Worm (Caenorhabditis elegans) whole organism, L4 larva: ENCODE data around the gene anmt-3.

Experiments
- F26F4.8 ChIP-seq: fragments of 200-800 bp; sonication (Bioruptor generic); conservative IDR thresholded peaks from 2 replicates; pipeline ENCODE4 v1.3.6; 2022; ENCODE audit warnings: missing genetic modification characterization, missing compliant biosample characterization
- F37D6.2 ChIP-seq: sonication (generic microtip); optimal IDR thresholded peaks from 2 replicates; lab custom pipeline; 2016; ENCODE audit warnings: mild to moderate bottlenecking, missing genetic modification characterization, missing compliant biosample characterization
- F44E2.7 ChIP-seq: fragments of 200-800 bp; sonication (Bioruptor generic); IDR thresholded peaks from 2 replicates; pipeline ENCODE4 v2.1.2; 2022; ENCODE audit warnings: missing genetic modification characterization, missing compliant biosample characterization
- attf-4 ChIP-seq: sonication (generic microtip); optimal IDR thresholded peaks from 3 replicates; lab custom pipeline; 2017; ENCODE audit warnings: missing biosample characterization, missing genetic modification characterization
- ces-1 ChIP-seq: fragments of 150-350 bp; sonication (generic microtip); optimal IDR thresholded peaks from 4 replicates; lab custom pipeline; 2014; ENCODE audit warnings: missing biosample characterization, missing genetic modification reagents, missing genetic modification characterization
- hlh-30 ChIP-seq: sonication (generic microtip); optimal IDR thresholded peaks from 2 replicates; lab custom pipeline; 2017; ENCODE audit warnings: antibody characterized with exemption, mild to moderate bottlenecking, missing genetic modification characterization, missing compliant biosample characterization; ENCODE audit not compliant: insufficient read depth
- hmg-1.1 ChIP-seq: fragments of 200-800 bp; sonication (Bioruptor generic); IDR thresholded peaks from 2 replicates; pipeline ENCODE4 v1.3.6; 2022; ENCODE audit warnings: missing genetic modification reagents, missing genetic modification characterization, missing compliant biosample characterization
- mep-1 ChIP-seq: fragments of 150-350 bp; sonication (generic microtip); optimal IDR thresholded peaks from 3 replicates; lab custom pipeline; 2014; ENCODE audit warnings: missing biosample characterization, missing genetic modification characterization
- nhr-28 ChIP-seq: fragments of 150-350 bp; optimal IDR thresholded peaks from 2 replicates; lab custom pipeline; 2014; ENCODE audit warnings: missing biosample characterization, missing genetic modification characterization
- pha-4 ChIP-seq, 2 experiments: fragments of 150-350 bp in 1 of 2; fragments of 200-800 bp in 1 of 2; sonication (Bioruptor generic) in 1 of 2; IDR thresholded peaks in 1 of 2; optimal IDR thresholded peaks in 1 of 2; 2 replicates each; pipeline versions ENCODE4 v1.3.6 to Lab custom; 2014 to 2022; ENCODE audit warnings: missing genetic modification characterization in 2 of 2, missing genetic modification reagents in 2 of 2, missing biosample characterization in 1 of 2, missing compliant biosample characterization in 1 of 2
- snpc-4 ChIP-seq: fragments of 150-350 bp; optimal IDR thresholded peaks from 2 replicates; lab custom pipeline; 2014; ENCODE audit warnings: missing biosample characterization, missing genetic modification characterization
- zag-1 ChIP-seq: fragments of 150-350 bp; optimal IDR thresholded peaks from 2 replicates; lab custom pipeline; 2014; ENCODE audit warnings: missing biosample characterization, missing genetic modification characterization
- zfp-2 ChIP-seq: sonication (generic microtip); optimal IDR thresholded peaks from 2 replicates; lab custom pipeline; 2016; ENCODE audit warnings: mild to moderate bottlenecking, missing genetic modification characterization, missing compliant biosample characterization
- ztf-11 ChIP-seq: fragments of 150-350 bp; optimal IDR thresholded peaks from 2 replicates; lab custom pipeline; 2014; ENCODE audit warnings: missing biosample characterization, missing genetic modification characterization

- no peak for TF ChIP-seq ztf-11 (tag; lab: Kevin White, UChicago)
- no peak for TF ChIP-seq mep-1 (tag; lab: Kevin White, UChicago)
- no peak for TF ChIP-seq snpc-4 (tag; lab: Kevin White, UChicago)
- no peak for TF ChIP-seq F44E2.7 (GFP tag; lab: Robert Waterston, UW)
- no peak for TF ChIP-seq pha-4 (GFP tag; IDR thresholded peaks at IDR 0.05; lab: Robert Waterston, UW)
- TF ChIP-seq pha-4 (tag; optimal IDR thresholded peaks at IDR 0.05; lab: Kevin White, UChicago), result no peak
- no peak for TF ChIP-seq zag-1
- TF ChIP-seq F37D6.2, result no peak
- TF ChIP-seq zfp-2 (tag; lab: Kevin White, UChicago), result no peak
- TF ChIP-seq F26F4.8 (GFP tag; lab: Robert Waterston, UW), result no peak
- TF ChIP-seq hmg-1.1 (GFP tag; lab: Robert Waterston, UW), result no peak
- no peak for TF ChIP-seq ces-1 (GFP tag; lab: Kevin White, UChicago)
- no peak for TF ChIP-seq nhr-28 (tag; lab: Kevin White, UChicago)
- TF ChIP-seq hlh-30 (tag; lab: Kevin White, UChicago), result no peak
- no peak for TF ChIP-seq attf-4
These were observed 14.0 kb downstream of the anmt-3 start, which contains the start of gene sre-28 for ce11 chrV:9944093-9944492.
